Fruit fly (Drosophila melanogaster): Measurements from ENCODE around the gene Sac1.

Sac1 gene

dm6 chr3L:1279685-1280084 lies 32.1 kb downstream of the Sac1 start (continued):
- no peak for TF ChIP-seq Bteb2 (GFP tag; optimal IDR thresholded peaks at IDR 0.05)
- TF ChIP-seq row (GFP tag; IDR thresholded peaks at IDR 0.05) = peak; percentile 30; the same call in 1 of the 3 replicates
- no peak for TF ChIP-seq Aef1 (GFP tag; IDR thresholded peaks at IDR 0.05)
- no peak for TF ChIP-seq Dref (GFP tag; IDR thresholded peaks at IDR 0.05)
- 0 out of 2 replicates have a peak, but pooled peaks have one; percentile 16 for TF ChIP-seq CG3847 (GFP tag; IDR thresholded peaks at IDR 0.05)
- no peak for TF ChIP-seq fd64A (GFP tag; optimal IDR thresholded peaks at IDR 0.05)
- TF ChIP-seq CG12219 (GFP tag; optimal IDR thresholded peaks at IDR 0.05) = no peak
- TF ChIP-seq cwo (GFP tag; optimal IDR thresholded peaks at IDR 0.05) = no peak
- no peak for TF ChIP-seq eve (GFP tag; optimal IDR thresholded peaks at IDR 0.05)
- no peak for TF ChIP-seq pros (GFP tag; optimal IDR thresholded peaks at IDR 0.05)
- no peak for TF ChIP-seq CG3281 (GFP tag; optimal IDR thresholded peaks at IDR 0.05)
- no peak for TF ChIP-seq slou (GFP tag; optimal IDR thresholded peaks at IDR 0.05)
- no peak for TF ChIP-seq Doc2 (GFP tag; IDR thresholded peaks at IDR 0.05)
- TF ChIP-seq inv (GFP tag; IDR thresholded peaks at IDR 0.05; ENCODE audit: partially characterized antibody) = no peak
- TF ChIP-seq ATbp (GFP tag; optimal IDR thresholded peaks at IDR 0.05) = no peak
- peak; percentile 19 for TF ChIP-seq Med (GFP tag)
- TF ChIP-seq E2f2 (GFP tag; IDR thresholded peaks at IDR 0.05) = no peak
- no peak for TF ChIP-seq CG1792 (GFP tag; optimal IDR thresholded peaks at IDR 0.05)
- no peak for TF ChIP-seq B-H2 (GFP tag; optimal IDR thresholded peaks at IDR 0.05)
- TF ChIP-seq dimm (GFP tag; IDR thresholded peaks at IDR 0.05) = no peak
- TF ChIP-seq fd102C (GFP tag; optimal IDR thresholded peaks at IDR 0.05) = no peak
- TF ChIP-seq CG18599 (GFP tag; optimal IDR thresholded peaks at IDR 0.05) = no peak
- no peak for TF ChIP-seq CG30020 (tag; optimal IDR thresholded peaks at IDR 0.05)
- TF ChIP-seq Hey (tag; optimal IDR thresholded peaks at IDR 0.05) = no peak
- no peak for TF ChIP-seq PHDP (tag; optimal IDR thresholded peaks at IDR 0.05)
- no peak for TF ChIP-seq BEAF-32 (GFP tag; optimal IDR thresholded peaks at IDR 0.05)
- no peak for TF ChIP-seq Myb (GFP tag; optimal IDR thresholded peaks at IDR 0.05)
- no peak for TF ChIP-seq pfk (GFP tag; optimal IDR thresholded peaks at IDR 0.05)
- no peak for TF ChIP-seq BtbVII (GFP tag; optimal IDR thresholded peaks at IDR 0.05)
- TF ChIP-seq CG8290 (GFP tag; optimal IDR thresholded peaks at IDR 0.05) = no peak
- TF ChIP-seq CG8290 (tag; optimal IDR thresholded peaks at IDR 0.05) = peak in 1 of 2 experiments; percentile 12
- no peak for TF ChIP-seq Sry-δ (GFP tag; optimal IDR thresholded peaks at IDR 0.05)
- TF ChIP-seq CG12104 (GFP tag; optimal IDR thresholded peaks at IDR 0.05) = no peak
- TF ChIP-seq ssp (GFP tag; IDR thresholded peaks at IDR 0.05) = 0 out of 2 replicates have a peak, but pooled peaks have one; percentile 11
- TF ChIP-seq Nf-YA (GFP tag; IDR thresholded peaks at IDR 0.05) = no peak
- TF ChIP-seq pho (GFP tag; optimal IDR thresholded peaks at IDR 0.05) = no peak
- no peak for TF ChIP-seq CG6175 (GFP tag; IDR thresholded peaks at IDR 0.05)
- no peak for TF ChIP-seq yki (optimal IDR thresholded peaks at IDR 0.05)
- TF ChIP-seq Ets65A (GFP tag) = no peak

- TF ChIP-seq CG17361 (GFP tag; IDR thresholded peaks at IDR 0.05) (no peak), CG17385 (GFP tag; optimal IDR thresholded peaks at IDR 0.05) (no peak), ttk (GFP tag; IDR thresholded peaks at IDR 0.05) (no peak), slou (GFP tag; optimal IDR thresholded peaks at IDR 0.05) (no peak), CG9932 (GFP tag; IDR thresholded peaks at IDR 0.05) (0 out of 2 replicates have a peak, but pooled peaks have one; percentile 17), CG30431 (GFP tag; optimal IDR thresholded peaks at IDR 0.05) (no peak), Eip74EF (GFP tag; optimal IDR thresholded peaks at IDR 0.05) (no peak), CG7357 (GFP tag; IDR thresholded peaks at IDR 0.05) (no peak), Ets65A (GFP tag) (peak; percentile 63), Hey (tag; optimal IDR thresholded peaks at IDR 0.05) (no peak), CG34376 (GFP tag; optimal IDR thresholded peaks at IDR 0.05) (no peak), Med (GFP tag) (peak; percentile 71), zfh1 (GFP tag; IDR thresholded peaks at IDR 0.05) (no peak), Ptx1 (GFP tag; IDR thresholded peaks at IDR 0.05) (0 out of 2 replicates have a peak, but pooled peaks have one; percentile 12), kah (GFP tag; optimal IDR thresholded peaks at IDR 0.05) (no peak), az2 (GFP tag; optimal IDR thresholded peaks at IDR 0.05) (no peak), wek (GFP tag; optimal IDR thresholded peaks at IDR 0.05) (no peak), row (GFP tag; IDR thresholded peaks at IDR 0.05) (peak; percentile 20; the same call in 1 of the 3 replicates)
These were observed 33.4 kb downstream of the Sac1 start for dm6 chr3L:1280890-1281622.

Data from whole organism, embryonic.